Worm (Caenorhabditis elegans): ENCODE data around the gene mrps-18C.

- peak; percentile 66 for TF ChIP-seq lsl-1 (GFP tag; optimal IDR thresholded peaks at IDR 0.05)
- no peak for TF ChIP-seq F57C9.4 (tag; optimal IDR thresholded peaks at IDR 0.05)
- no peak for TF ChIP-seq nfyb-1 (GFP tag; IDR thresholded peaks at IDR 0.05)
- no peak for TF ChIP-seq nhr-80 (tag; optimal IDR thresholded peaks at IDR 0.05)
- TF ChIP-seq D2030.7 (GFP tag; IDR thresholded peaks at IDR 0.05), result no peak
- no peak for TF ChIP-seq ZK185.1 (tag; optimal IDR thresholded peaks at IDR 0.05; ENCODE audit: poor library complexity, severe bottlenecking)
Observed at ce11 chrIII:4932203-4932699, 3.1 kb upstream of the mrps-18C start, which contains the start of the genes C26E6.12 and eri-9.

All from whole organism, young adult.